Worm (Caenorhabditis elegans): Measurements from ENCODE around the gene ckb-4.

The ckb-4 gene

ce11 chrV:2057324-2057723 lies 51.9 kb downstream of the ckb-4 start, which contains the start of gene comt-3:
TSS of gene comt-3 (plus strand) at chrV:2057537.
- peak in 1 of 2 experiments; percentile 3 for TF ChIP-seq lin-35 (GFP tag; optimal IDR thresholded peaks at IDR 0.05)
- TF ChIP-seq nhr-71 (tag; optimal IDR thresholded peaks at IDR 0.05): peak; percentile 8
- no peak for TF ChIP-seq lin-13 (GFP tag; optimal IDR thresholded peaks at IDR 0.05)
- TF ChIP-seq zip-4 (GFP tag; optimal IDR thresholded peaks at IDR 0.05): peak; percentile 22
- no peak for TF ChIP-seq nhr-237 (tag; optimal IDR thresholded peaks at IDR 0.05)
- TF ChIP-seq skn-1 (tag; optimal IDR thresholded peaks at IDR 0.05): peak; percentile 99
- no peak for TF ChIP-seq mep-1 (tag; optimal IDR thresholded peaks at IDR 0.05)
- peak; percentile 39 for TF ChIP-seq nhr-20 (tag; optimal IDR thresholded peaks at IDR 0.05)
- TF ChIP-seq efl-1 (optimal IDR thresholded peaks at IDR 0.05): no peak
- peak in 1 of 2 experiments; percentile 24 for TF ChIP-seq efl-1 (GFP tag; optimal IDR thresholded peaks at IDR 0.05 in 1 of 2)

Measured in whole organism, L1 larva.